Worm (Caenorhabditis elegans) whole organism, L4 larva: ENCODE results near the gene scp-1.

Experiments
- ZK337.2 ChIP-seq: fragments of 200-800 bp; sonication (Bioruptor generic); IDR thresholded peaks from 2 replicates; pipeline ENCODE4 v1.3.6; 2022; ENCODE audit warnings: missing genetic modification reagents, missing genetic modification characterization, missing compliant biosample characterization
- aly-2 ChIP-seq: sonication (generic microtip); optimal IDR thresholded peaks from 2 replicates; lab custom pipeline; 2018; ENCODE audit warnings: missing biosample characterization, missing genetic modification characterization
- attf-4 ChIP-seq: sonication (generic microtip); optimal IDR thresholded peaks from 3 replicates; lab custom pipeline; 2017; ENCODE audit warnings: missing biosample characterization, missing genetic modification characterization
- ceh-20 ChIP-seq: fragments of 200-800 bp; sonication (Bioruptor generic); IDR thresholded peaks from 2 replicates; pipeline ENCODE4 v1.3.6; 2022; ENCODE audit warnings: missing genetic modification reagents, missing genetic modification characterization, missing compliant biosample characterization
- ceh-28 ChIP-seq: fragments of 150-350 bp; optimal IDR thresholded peaks from 2 replicates; lab custom pipeline; 2014; ENCODE audit warnings: missing biosample characterization, missing genetic modification reagents, missing genetic modification characterization
- ceh-62 ChIP-seq: sonication (generic microtip); optimal IDR thresholded peaks from 2 replicates; lab custom pipeline; 2017; ENCODE audit warnings: missing biosample characterization, missing genetic modification characterization
- cey-2 ChIP-seq: sonication (generic microtip); optimal IDR thresholded peaks from 3 replicates; lab custom pipeline; 2017; ENCODE audit warnings: missing genetic modification characterization, mild to moderate bottlenecking, missing compliant biosample characterization, antibody characterized with exemption, borderline replicate concordance; ENCODE audit not compliant: insufficient read depth
- daf-16 ChIP-seq, 3 experiments: sonication (generic microtip); optimal IDR thresholded peaks; 2 replicates each; lab custom pipeline; 2016 to 2017; ENCODE audit warnings: missing genetic modification characterization in 3 of 3, missing genetic modification reagents in 3 of 3, mild to moderate bottlenecking in 2 of 3, missing compliant biosample characterization in 2 of 3, missing biosample characterization in 1 of 3, moderate library complexity in 1 of 3
- daf-19 ChIP-seq: fragments of 200-800 bp; sonication (Bioruptor generic); conservative IDR thresholded peaks from 2 replicates; pipeline ENCODE4 v1.3.6; 2022; ENCODE audit warnings: missing genetic modification characterization, missing compliant biosample characterization
- daf-8 ChIP-seq: fragments of 200-800 bp; sonication (Bioruptor generic); IDR thresholded peaks from 2 replicates; pipeline ENCODE4 v1.3.6; 2022; ENCODE audit warnings: missing genetic modification characterization, missing compliant biosample characterization
- egl-43 ChIP-seq: fragments of 200-800 bp; sonication (Bioruptor generic); IDR thresholded peaks from 2 replicates; pipeline ENCODE4 v1.3.6; 2022; ENCODE audit warnings: missing genetic modification reagents, missing genetic modification characterization, missing compliant biosample characterization
- fkh-10 ChIP-seq: fragments of 150-350 bp; optimal IDR thresholded peaks from 2 replicates; lab custom pipeline; 2014; ENCODE audit warnings: missing biosample characterization, missing genetic modification reagents, missing genetic modification characterization
- gei-8 ChIP-seq: fragments of 200-800 bp; sonication (Bioruptor generic); optimal IDR thresholded peaks from 2 replicates; lab custom pipeline; 2018; ENCODE audit warnings: mild to moderate bottlenecking, missing genetic modification characterization, missing compliant biosample characterization
- hif-1 ChIP-seq, 2 experiments: sonication (generic microtip); optimal IDR thresholded peaks; 2 replicates each; lab custom pipeline; 2016 to 2017; ENCODE audit warnings: missing compliant biosample characterization in 2 of 2, missing genetic modification characterization in 2 of 2, missing genetic modification reagents in 2 of 2, missing genotype in 2 of 2, mild to moderate bottlenecking in 1 of 2
- hlh-30 ChIP-seq: sonication (generic microtip); optimal IDR thresholded peaks from 2 replicates; lab custom pipeline; 2017; ENCODE audit warnings: antibody characterized with exemption, mild to moderate bottlenecking, missing genetic modification characterization, missing compliant biosample characterization; ENCODE audit not compliant: insufficient read depth
- lsy-2 ChIP-seq, 2 experiments: fragments of 150-350 bp in 1 of 2; sonication (generic microtip) in 1 of 2; optimal IDR thresholded peaks; 2 replicates each; lab custom pipeline; 2014 to 2017; ENCODE audit warnings: missing biosample characterization in 2 of 2, missing genetic modification characterization in 2 of 2
- mdt-29 ChIP-seq: fragments of 200-800 bp; sonication (Bioruptor generic); IDR thresholded peaks from 2 replicates; pipeline ENCODE4 v1.3.6; 2022; ENCODE audit warnings: missing genetic modification reagents, missing genetic modification characterization, missing compliant biosample characterization
- mep-1 ChIP-seq: fragments of 150-350 bp; sonication (generic microtip); optimal IDR thresholded peaks from 3 replicates; lab custom pipeline; 2014; ENCODE audit warnings: missing biosample characterization, missing genetic modification characterization
- mes-2 ChIP-seq: sonication (generic microtip); optimal IDR thresholded peaks from 2 replicates; lab custom pipeline; 2016; ENCODE audit warnings: missing genotype, mild to moderate bottlenecking, missing genetic modification characterization, missing compliant biosample characterization; ENCODE audit not compliant: poor library complexity, severe bottlenecking
- nhr-25 ChIP-seq: sonication (generic microtip); optimal IDR thresholded peaks from 2 replicates; lab custom pipeline; 2017; ENCODE audit warnings: missing genetic modification characterization, mild to moderate bottlenecking, missing compliant biosample characterization, antibody characterized with exemption, moderate library complexity, borderline replicate concordance; ENCODE audit not compliant: insufficient read depth
- nhr-28 ChIP-seq: fragments of 150-350 bp; optimal IDR thresholded peaks from 2 replicates; lab custom pipeline; 2014; ENCODE audit warnings: missing biosample characterization, missing genetic modification characterization
- nhr-42 ChIP-seq: fragments of 200-800 bp; sonication (Bioruptor generic); IDR thresholded peaks from 2 replicates; pipeline ENCODE4 v1.3.6; 2022; ENCODE audit warnings: missing genetic modification characterization, missing compliant biosample characterization
- nhr-6 ChIP-seq: fragments of 150-350 bp; optimal IDR thresholded peaks from 2 replicates; lab custom pipeline; 2014; ENCODE audit warnings: missing biosample characterization, missing genetic modification characterization
- nhr-76 ChIP-seq: fragments of 150-350 bp; optimal IDR thresholded peaks from 2 replicates; lab custom pipeline; 2014; ENCODE audit warnings: missing biosample characterization, missing genetic modification characterization
- nhr-77 ChIP-seq: fragments of 150-350 bp; optimal IDR thresholded peaks from 2 replicates; lab custom pipeline; 2014; ENCODE audit warnings: missing biosample characterization, missing genetic modification characterization
- pqm-1 ChIP-seq: sonication (generic microtip); optimal IDR thresholded peaks from 2 replicates; lab custom pipeline; 2017; ENCODE audit warnings: missing biosample characterization, missing genetic modification characterization
- tra-1 ChIP-seq: fragments of 200-800 bp; sonication (Bioruptor generic); IDR thresholded peaks from 2 replicates; pipeline ENCODE4 v1.3.6; 2022; ENCODE audit warnings: missing genetic modification reagents, missing genetic modification characterization, missing compliant biosample characterization
- unc-130 ChIP-seq: sonication (generic microtip); optimal IDR thresholded peaks from 2 replicates; lab custom pipeline; 2016; ENCODE audit warnings: missing genetic modification reagents, missing genetic modification characterization, missing compliant biosample characterization
- unc-62 ChIP-seq, 3 experiments: fragments of 150-350 bp in 1 of 3; sonication (generic microtip); optimal IDR thresholded peaks in 2 of 3; peaks in 1 of 3; 1 replicate in 1 of 3; 2 replicates in 2 of 3; lab custom pipeline; 2014 to 2017; ENCODE audit warnings: missing biosample characterization in 3 of 3, missing genetic modification characterization in 3 of 3, missing genetic modification reagents in 3 of 3, missing genotype in 1 of 3
- zfp-2 ChIP-seq: sonication (generic microtip); optimal IDR thresholded peaks from 2 replicates; lab custom pipeline; 2016; ENCODE audit warnings: mild to moderate bottlenecking, missing genetic modification characterization, missing compliant biosample characterization
- ztf-7 ChIP-seq: fragments of 150-350 bp; optimal IDR thresholded peaks from 2 replicates; lab custom pipeline; 2014; ENCODE audit warnings: missing biosample characterization, missing genetic modification characterization

The scp-1 gene

ce11 chrII:9356723-9357122, 22.9 kb downstream of the scp-1 start (continued):
- peak; percentile 21 for TF ChIP-seq nhr-25 (tag; lab: Kevin White, UChicago)
- TF ChIP-seq hif-1 (tag; optimal IDR thresholded peaks at IDR 0.05; lab: Kevin White, UChicago), result peak in 1 of 2 experiments; percentile 56
- TF ChIP-seq hlh-30 (tag; lab: Kevin White, UChicago), result peak; percentile 57
- peak; percentile 1 for TF ChIP-seq ztf-7 (tag; lab: Kevin White, UChicago)
- TF ChIP-seq mes-2 (tag; lab: Kevin White, UChicago), result peak; percentile 19
- no peak for TF ChIP-seq mdt-29 (GFP tag; lab: Robert Waterston, UW)
- no peak for TF ChIP-seq nhr-77 (tag; lab: Kevin White, UChicago)
- TF ChIP-seq nhr-28, result peak; percentile 71
- peak in 1 of 2 experiments; percentile 47 for TF ChIP-seq lsy-2 (tag; optimal IDR thresholded peaks at IDR 0.05; lab: Kevin White, UChicago)
- no peak for TF ChIP-seq aly-2 (tag; lab: Kevin White, UChicago)
- no peak for TF ChIP-seq unc-130 (GFP tag; lab: Kevin White, UChicago)

- TF ChIP-seq attf-4, result no peak
- TF ChIP-seq egl-43, result no peak
- TF ChIP-seq cey-2 (tag; lab: Kevin White, UChicago), result no peak
- no peak for TF ChIP-seq nhr-76
- no peak for TF ChIP-seq daf-19 (GFP tag; lab: Robert Waterston, UW)
- TF ChIP-seq nhr-42 (GFP tag; lab: Robert Waterston, UW), result no peak
These were observed 24.4 kb downstream of the scp-1 start, which contains the start of gene mel-11 for ce11 chrII:9358230-9358629. Gene mel-11 (plus strand): TSS chrII:9358530.

- TF ChIP-seq hif-1 (tag; optimal IDR thresholded peaks at IDR 0.05; lab: Kevin White, UChicago) (no peak), unc-62 (GFP tag; optimal IDR thresholded peaks at IDR 0.05 in 1 of 2; lab: Kevin White, UChicago) (peak in 1 of 2 experiments; percentile 72), unc-62 (tag; optimal IDR thresholded peaks at IDR 0.05; lab: Kevin White, UChicago) (no peak), gei-8 (GFP tag; lab: Kevin White, UChicago) (no peak)
- TF ChIP-seq, all 104 proteins: peak for 1
These were observed 28.4 kb downstream of the scp-1 start for ce11 chrII:9362249-9362648.

ce11 chrII:9369394-9369793, 35.6 kb downstream of the scp-1 start:
- peak; percentile 56 for TF ChIP-seq ceh-28 (tag; lab: Kevin White, UChicago)
- no peak for TF ChIP-seq zfp-2

- TF ChIP-seq ceh-20 (GFP tag; lab: Robert Waterston, UW) (no peak), ZK337.2 (GFP tag; lab: Robert Waterston, UW) (no peak), nhr-6 (no peak), pqm-1 (tag; lab: Kevin White, UChicago) (no peak), daf-19 (GFP tag; lab: Robert Waterston, UW) (no peak), fkh-10 (GFP tag; lab: Kevin White, UChicago) (no peak), mep-1 (tag; lab: Kevin White, UChicago) (no peak), zfp-2 (no peak), ceh-62 (tag; lab: Kevin White, UChicago) (no peak), daf-16 (GFP tag; optimal IDR thresholded peaks at IDR 0.05; lab: Kevin White, UChicago) (no peak), daf-16 (tag; optimal IDR thresholded peaks at IDR 0.05; lab: Kevin White, UChicago) (no peak), tra-1 (GFP tag; lab: Robert Waterston, UW) (no peak), daf-8 (no peak)
These were observed 38.6 kb downstream of the scp-1 start, which contains the start of gene C06C3.3 for ce11 chrII:9372393-9372792. Gene C06C3.3 (minus strand): TSS chrII:9372493.
